Worm (Caenorhabditis elegans): Measurements from ENCODE around the gene fbxb-34.
A peak's percentile ranks its signal among the peaks of the same experiment; 100 is the strongest.

fbxb-34 gene

ce11 chrII:555371-555770 lies 32.3 kb upstream of the fbxb-34 start:
- TF ChIP-seq unc-62 (GFP tag; optimal IDR thresholded peaks at IDR 0.05) (peak; percentile 5), unc-120 (tag; optimal IDR thresholded peaks at IDR 0.05; ENCODE audit: poor library complexity, severe bottlenecking) (no peak)

- no peak for TF ChIP-seq M03D4.4 (tag; optimal IDR thresholded peaks at IDR 0.05)
These were observed 31.4 kb upstream of the fbxb-34 start, which contains the start of the genes C09E8.1 and C09E8.6 for ce11 chrII:556185-556584. Gene C09E8.1 (plus strand): TSS chrII:556485. Gene C09E8.6 (plus strand): TSS chrII:556497.

- no peak for TF ChIP-seq zip-8 (tag; optimal IDR thresholded peaks at IDR 0.05)
- no peak for TF ChIP-seq tbx-8 (GFP tag; optimal IDR thresholded peaks at IDR 0.05)
- TF ChIP-seq mls-2 (tag; optimal IDR thresholded peaks at IDR 0.05), result no peak
- no peak for TF ChIP-seq drap-1 (GFP tag; optimal IDR thresholded peaks at IDR 0.05)
- TF ChIP-seq unc-39 (tag; optimal IDR thresholded peaks at IDR 0.05), result no peak
- no peak for TF ChIP-seq elt-3 (tag; optimal IDR thresholded peaks at IDR 0.05)
- TF ChIP-seq lsy-2 (tag; optimal IDR thresholded peaks at IDR 0.05), result no peak
- no peak for TF ChIP-seq ceh-39 (tag; optimal IDR thresholded peaks at IDR 0.05)
- no peak for TF ChIP-seq ham-2 (GFP tag; optimal IDR thresholded peaks at IDR 0.05)
- no peak for TF ChIP-seq blmp-1 (tag; optimal IDR thresholded peaks at IDR 0.05)
- no peak for TF ChIP-seq hlh-1 (tag; optimal IDR thresholded peaks at IDR 0.05)
- TF ChIP-seq nhr-12 (tag; optimal IDR thresholded peaks at IDR 0.05), result no peak
- TF ChIP-seq mab-5 (tag; optimal IDR thresholded peaks at IDR 0.05), result no peak
- TF ChIP-seq flh-1 (GFP tag; optimal IDR thresholded peaks at IDR 0.05), result no peak
- no peak for TF ChIP-seq sptf-1 (tag; optimal IDR thresholded peaks at IDR 0.05)
- TF ChIP-seq ceh-43 (GFP tag; optimal IDR thresholded peaks at IDR 0.05), result no peak
- TF ChIP-seq nhr-2 (tag; optimal IDR thresholded peaks at IDR 0.05), result no peak
- TF ChIP-seq bed-3 (GFP tag; optimal IDR thresholded peaks at IDR 0.05), result no peak
- TF ChIP-seq pha-4 (tag; optimal IDR thresholded peaks at IDR 0.05), result no peak
These were observed 18.9 kb upstream of the fbxb-34 start, which contains the start of gene W08F4.5 for ce11 chrII:568776-569175. Gene W08F4.5 (minus strand): TSS chrII:568876.

ce11 chrII:572010-572409 lies 15.6 kb upstream of the fbxb-34 start, which contains the start of gene mlt-8:
Gene mlt-8 (minus strand): TSS chrII:572110.
- TF ChIP-seq ceh-39 (tag; optimal IDR thresholded peaks at IDR 0.05) (no peak), nhr-2 (tag; optimal IDR thresholded peaks at IDR 0.05) (no peak), elt-3 (tag; optimal IDR thresholded peaks at IDR 0.05) (no peak), lin-13 (tag; optimal IDR thresholded peaks at IDR 0.05) (no peak), nhr-237 (tag; optimal IDR thresholded peaks at IDR 0.05) (no peak), nhr-28 (tag; optimal IDR thresholded peaks at IDR 0.05) (no peak), hlh-1 (tag; optimal IDR thresholded peaks at IDR 0.05) (no peak), pha-4 (tag; optimal IDR thresholded peaks at IDR 0.05) (no peak), ces-1 (GFP tag; optimal IDR thresholded peaks at IDR 0.05) (no peak), bed-3 (GFP tag; optimal IDR thresholded peaks at IDR 0.05) (no peak)

ce11 chrII:574064-574463 lies 13.6 kb upstream of the fbxb-34 start:
- TF ChIP-seq cnd-1 (tag; optimal IDR thresholded peaks at IDR 0.05) (no peak), snpc-4 (tag; optimal IDR thresholded peaks at IDR 0.05) (no peak), nhr-76 (tag; optimal IDR thresholded peaks at IDR 0.05) (no peak), ceh-39 (tag; optimal IDR thresholded peaks at IDR 0.05) (no peak), ztf-11 (tag; optimal IDR thresholded peaks at IDR 0.05) (no peak), drap-1 (GFP tag; optimal IDR thresholded peaks at IDR 0.05) (no peak), unc-120 (tag; optimal IDR thresholded peaks at IDR 0.05; ENCODE audit: poor library complexity, severe bottlenecking) (no peak), ces-1 (GFP tag; optimal IDR thresholded peaks at IDR 0.05) (no peak), ceh-83 (GFP tag; optimal IDR thresholded peaks at IDR 0.05) (no peak), tbx-8 (GFP tag; optimal IDR thresholded peaks at IDR 0.05) (no peak), mab-5 (tag; optimal IDR thresholded peaks at IDR 0.05) (no peak), mls-2 (tag; optimal IDR thresholded peaks at IDR 0.05) (no peak), nhr-28 (tag; optimal IDR thresholded peaks at IDR 0.05) (no peak), lin-32 (GFP tag; optimal IDR thresholded peaks at IDR 0.05) (no peak), lin-13 (tag; optimal IDR thresholded peaks at IDR 0.05) (no peak), nhr-237 (tag; optimal IDR thresholded peaks at IDR 0.05) (no peak), elt-1 (tag; optimal IDR thresholded peaks at IDR 0.05; ENCODE audit: borderline replicate concordance, insufficient read depth) (no peak), nhr-2 (tag; optimal IDR thresholded peaks at IDR 0.05) (no peak)

Measured in whole organism, mixed stage, embryonic.